Worm (Caenorhabditis elegans) whole organism, L2 larva: ENCODE results near the gene hil-6.

Experiments
- R02D3.7 ChIP-seq: fragments of 150-350 bp; optimal IDR thresholded peaks from 2 replicates; lab custom pipeline; 2014; ENCODE audit warnings: missing biosample characterization, missing genetic modification characterization
- aly-2 ChIP-seq: fragments of 150-350 bp; optimal IDR thresholded peaks from 2 replicates; lab custom pipeline; 2014; ENCODE audit warnings: missing biosample characterization, missing genetic modification characterization
- ama-1 ChIP-seq: fragments of 150-350 bp; optimal IDR thresholded peaks from 2 replicates; lab custom pipeline; 2018; ENCODE audit warnings: inconsistent platforms
- elt-1 ChIP-seq: fragments of 150-350 bp; optimal IDR thresholded peaks from 2 replicates; lab custom pipeline; 2014; ENCODE audit warnings: missing biosample characterization, missing genetic modification characterization
- fos-1 ChIP-seq: fragments of 150-350 bp; optimal IDR thresholded peaks from 2 replicates; lab custom pipeline; 2014; ENCODE audit warnings: missing biosample characterization, missing genetic modification characterization
- lin-11 ChIP-seq: fragments of 150-350 bp; sonication (generic microtip); optimal IDR thresholded peaks from 2 replicates; lab custom pipeline; 2014; ENCODE audit warnings: missing biosample characterization, missing genetic modification characterization, inconsistent platforms, mixed read lengths
- lin-13 ChIP-seq: fragments of 150-350 bp; optimal IDR thresholded peaks from 2 replicates; lab custom pipeline; 2014; ENCODE audit warnings: missing biosample characterization, missing genetic modification reagents, missing genetic modification characterization
- lin-39 ChIP-seq: fragments of 150-350 bp; optimal IDR thresholded peaks from 2 replicates; lab custom pipeline; 2014; ENCODE audit warnings: missing biosample characterization, missing genetic modification reagents, missing genetic modification characterization
- nhr-237 ChIP-seq: fragments of 150-350 bp; optimal IDR thresholded peaks from 2 replicates; lab custom pipeline; 2014; ENCODE audit warnings: missing biosample characterization, missing genetic modification characterization
- nhr-25 ChIP-seq: fragments of 150-350 bp; sonication (generic microtip); optimal IDR thresholded peaks from 3 replicates; lab custom pipeline; 2014; ENCODE audit warnings: missing biosample characterization, missing genetic modification characterization
- skn-1 ChIP-seq: sonication (generic microtip); optimal IDR thresholded peaks from 2 replicates; lab custom pipeline; 2017; ENCODE audit warnings: missing biosample characterization, missing genetic modification characterization
- snpc-4 ChIP-seq: fragments of 150-350 bp; optimal IDR thresholded peaks from 2 replicates; lab custom pipeline; 2014; ENCODE audit warnings: missing biosample characterization, missing genetic modification characterization

DNA sequence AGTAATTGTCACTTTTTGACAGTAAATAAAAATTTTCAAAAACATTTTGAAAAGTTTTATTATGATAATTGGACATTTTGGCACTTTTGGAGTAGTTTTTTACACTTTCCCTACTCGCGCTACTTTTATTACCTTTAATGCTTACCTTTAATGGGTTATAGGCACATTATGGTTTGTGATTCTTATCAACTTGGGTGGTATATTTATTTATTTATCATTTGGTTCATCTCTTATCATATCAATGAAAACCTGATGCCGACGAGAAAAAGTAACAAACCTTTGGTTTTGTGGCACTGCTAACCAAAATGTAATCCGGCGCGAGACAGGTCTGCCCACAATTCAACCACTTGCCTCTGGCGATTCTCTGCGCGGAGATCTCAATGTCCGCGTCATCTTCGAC, 33.0 kb downstream of the hil-6 start:
- TF ChIP-seq nhr-25 (tag; lab: Kevin White, UChicago) = no peak
- no peak for TF ChIP-seq lin-13 (GFP tag; lab: Kevin White, UChicago)
- no peak for TF ChIP-seq lin-11 (tag; lab: Kevin White, UChicago)
- no peak for TF ChIP-seq nhr-237
- no peak for TF ChIP-seq skn-1
- no peak for TF ChIP-seq fos-1 (tag; lab: Kevin White, UChicago)
- no peak for TF ChIP-seq ama-1 (lab: Kevin White, UChicago)
- no peak for TF ChIP-seq elt-1 (tag; lab: Kevin White, UChicago)
- TF ChIP-seq lin-39 (tag; lab: Kevin White, UChicago) = no peak
- no peak for TF ChIP-seq R02D3.7 (tag; lab: Kevin White, UChicago)
- TF ChIP-seq aly-2 (tag; lab: Kevin White, UChicago) = no peak
- TF ChIP-seq snpc-4 = no peak
